Worm (Caenorhabditis elegans) whole organism, young adult: ENCODE measurements around the gene F21A3.11.
A peak's percentile ranks its signal among the peaks of the same experiment; 100 is the strongest.

Experiments
- B0019.2 ChIP-seq: fragments of 200-800 bp; sonication (Bioruptor generic); conservative IDR thresholded peaks from 2 replicates; pipeline ENCODE4 v1.3.6; 2022; ENCODE audit warnings: missing genetic modification reagents, missing genetic modification characterization, missing compliant biosample characterization
- F57A8.1 ChIP-seq: fragments of 200-800 bp; sonication (Bioruptor generic); optimal IDR thresholded peaks from 2 replicates; lab custom pipeline; 2018; ENCODE audit warnings: mild to moderate bottlenecking, missing genetic modification characterization, moderate library complexity, missing compliant biosample characterization
- K11D2.4 ChIP-seq: fragments of 200-800 bp; sonication (Bioruptor generic); IDR thresholded peaks from 2 replicates; pipeline ENCODE4 v1.3.6; 2022; ENCODE audit warnings: missing genetic modification reagents, missing genetic modification characterization, missing compliant biosample characterization
- K12H6.12 ChIP-seq: fragments of 200-800 bp; sonication (Bioruptor generic); optimal IDR thresholded peaks from 2 replicates; lab custom pipeline; 2018; ENCODE audit warnings: mild to moderate bottlenecking, missing genetic modification characterization, missing compliant biosample characterization
- T26A5.8 ChIP-seq: sonication (generic microtip); optimal IDR thresholded peaks from 2 replicates; lab custom pipeline; 2016; ENCODE audit warnings: missing genetic modification characterization, missing compliant biosample characterization
- Y53F4B.3 ChIP-seq: fragments of 200-800 bp; sonication (Bioruptor generic); IDR thresholded peaks from 2 replicates; pipeline ENCODE4 v1.3.6; 2022; ENCODE audit warnings: missing genetic modification reagents, missing genetic modification characterization, missing compliant biosample characterization
- Y56A3A.18 ChIP-seq: fragments of 200-800 bp; sonication (Bioruptor generic); IDR thresholded peaks from 2 replicates; pipeline ENCODE4 v1.3.6; 2022; ENCODE audit warnings: missing genetic modification reagents, missing genetic modification characterization, missing compliant biosample characterization
- Y79H2A.3 ChIP-seq: fragments of 200-800 bp; sonication (Bioruptor generic); conservative IDR thresholded peaks from 2 replicates; pipeline ENCODE4 v1.3.6; 2022; ENCODE audit warnings: missing genetic modification reagents, missing genetic modification characterization, missing compliant biosample characterization
- Y95B8A.8 ChIP-seq: fragments of 200-800 bp; sonication (Bioruptor generic); IDR thresholded peaks from 2 replicates; pipeline ENCODE4 v1.3.6; 2022; ENCODE audit warnings: missing genetic modification reagents, missing genetic modification characterization, missing compliant biosample characterization
- aptf-3 ChIP-seq: fragments of 200-800 bp; sonication (Bioruptor generic); IDR thresholded peaks from 2 replicates; pipeline ENCODE4 v1.3.6; 2022; ENCODE audit warnings: missing genetic modification characterization, missing compliant biosample characterization
- attf-6 ChIP-seq: fragments of 200-800 bp; sonication (Bioruptor generic); IDR thresholded peaks from 2 replicates; pipeline ENCODE4 v1.3.6; 2022; ENCODE audit warnings: missing genetic modification reagents, missing genetic modification characterization, missing compliant biosample characterization
- bed-2 ChIP-seq: fragments of 200-800 bp; sonication (Bioruptor generic); IDR thresholded peaks from 2 replicates; pipeline ENCODE4 v1.3.6; 2022; ENCODE audit warnings: missing genetic modification reagents, missing genetic modification characterization, missing compliant biosample characterization
- cebp-1 ChIP-seq, 2 experiments: fragments of 200-800 bp in 1 of 2; sonication (Bioruptor generic) in 1 of 2; sonication (generic microtip) in 1 of 2; IDR thresholded peaks in 1 of 2; optimal IDR thresholded peaks in 1 of 2; 2 replicates each; pipeline versions ENCODE4 v1.3.6 to Lab custom; 2017 to 2022; ENCODE audit warnings: missing compliant biosample characterization in 2 of 2, missing genetic modification characterization in 2 of 2, mild to moderate bottlenecking in 1 of 2, missing genetic modification reagents in 1 of 2, moderate library complexity in 1 of 2
- ceh-100 ChIP-seq: fragments of 200-800 bp; sonication (Bioruptor generic); IDR thresholded peaks from 2 replicates; pipeline ENCODE4 v1.3.6; 2022; ENCODE audit warnings: missing genetic modification reagents, missing genetic modification characterization, missing compliant biosample characterization
- ceh-40 ChIP-seq: fragments of 200-800 bp; sonication (Bioruptor generic); IDR thresholded peaks from 2 replicates; pipeline ENCODE4 v1.3.6; 2022; ENCODE audit warnings: missing genetic modification characterization, missing compliant biosample characterization
- ceh-58 ChIP-seq: fragments of 200-800 bp; sonication (Bioruptor generic); IDR thresholded peaks from 2 replicates; pipeline ENCODE4 v1.3.6; 2022; ENCODE audit warnings: missing genetic modification characterization, missing compliant biosample characterization
- ceh-79 ChIP-seq: sonication (generic microtip); optimal IDR thresholded peaks from 2 replicates; lab custom pipeline; 2017; ENCODE audit warnings: mild to moderate bottlenecking, missing genetic modification characterization, missing compliant biosample characterization
- dpff-1 ChIP-seq: sonication (generic microtip); optimal IDR thresholded peaks from 2 replicates; lab custom pipeline; 2017; ENCODE audit warnings: mild to moderate bottlenecking, missing genetic modification characterization, missing compliant biosample characterization
- dpl-1 ChIP-seq: fragments of 150-350 bp; optimal IDR thresholded peaks from 2 replicates; lab custom pipeline; 2014; ENCODE audit warnings: missing biosample characterization, missing genetic modification reagents, missing genetic modification characterization
- efl-1 ChIP-seq: fragments of 150-350 bp; optimal IDR thresholded peaks from 2 replicates; lab custom pipeline; 2014; ENCODE audit warnings: missing biosample characterization, missing genetic modification reagents, missing genetic modification characterization
- egl-18 ChIP-seq: fragments of 200-800 bp; sonication (Bioruptor generic); IDR thresholded peaks from 2 replicates; pipeline ENCODE4 v1.3.6; 2022; ENCODE audit warnings: missing genetic modification reagents, missing genetic modification characterization, missing compliant biosample characterization
- egl-44 ChIP-seq: fragments of 200-800 bp; sonication (Bioruptor generic); IDR thresholded peaks from 2 replicates; pipeline ENCODE4 v1.3.6; 2022; ENCODE audit warnings: missing genetic modification reagents, missing genetic modification characterization, missing compliant biosample characterization
- fkh-3 ChIP-seq: sonication (generic microtip); optimal IDR thresholded peaks from 2 replicates; lab custom pipeline; 2016; ENCODE audit warnings: mild to moderate bottlenecking, missing genetic modification characterization, missing compliant biosample characterization
- gei-17 ChIP-seq: fragments of 200-800 bp; sonication (Bioruptor generic); optimal IDR thresholded peaks from 2 replicates; lab custom pipeline; 2018; ENCODE audit warnings: mild to moderate bottlenecking, missing genetic modification characterization, missing compliant biosample characterization
- him-1 ChIP-seq: sonication (generic microtip); optimal IDR thresholded peaks from 2 replicates; lab custom pipeline; 2016; ENCODE audit warnings: missing genotype, missing genetic modification reagents, missing genetic modification characterization, missing compliant biosample characterization
- hmg-1.2 ChIP-seq: fragments of 200-800 bp; sonication (Bioruptor generic); IDR thresholded peaks from 2 replicates; pipeline ENCODE4 v1.3.6; 2022; ENCODE audit warnings: missing genetic modification reagents, missing genetic modification characterization, missing compliant biosample characterization
- lsl-1 ChIP-seq: fragments of 200-800 bp; sonication (Bioruptor generic); optimal IDR thresholded peaks from 2 replicates; lab custom pipeline; 2018; ENCODE audit warnings: mild to moderate bottlenecking, missing genetic modification characterization, moderate library complexity, missing compliant biosample characterization
- madf-6 ChIP-seq: fragments of 200-800 bp; sonication (Bioruptor generic); IDR thresholded peaks from 2 replicates; pipeline ENCODE4 v1.3.6; 2022; ENCODE audit warnings: missing genetic modification reagents, missing genetic modification characterization, missing compliant biosample characterization
- nfya-1 ChIP-seq: sonication (generic microtip); optimal IDR thresholded peaks from 2 replicates; lab custom pipeline; 2017; ENCODE audit warnings: antibody characterized with exemption, missing compliant biosample characterization, missing genetic modification characterization, borderline replicate concordance; ENCODE audit not compliant: insufficient read depth
- nfya-2 ChIP-seq: fragments of 200-800 bp; sonication (Bioruptor generic); IDR thresholded peaks from 2 replicates; pipeline ENCODE4 v1.3.6; 2022; ENCODE audit warnings: missing genetic modification reagents, missing genetic modification characterization, missing compliant biosample characterization
- nfyb-1 ChIP-seq: fragments of 200-800 bp; sonication (Bioruptor generic); IDR thresholded peaks from 2 replicates; pipeline ENCODE4 v1.3.6; 2022; ENCODE audit warnings: missing genetic modification reagents, missing genetic modification characterization, missing compliant biosample characterization
- nhr-179 ChIP-seq: sonication (generic microtip); optimal IDR thresholded peaks from 2 replicates; lab custom pipeline; 2016; ENCODE audit warnings: mild to moderate bottlenecking, missing genetic modification characterization, missing compliant biosample characterization
- nhr-80 ChIP-seq: sonication (generic microtip); optimal IDR thresholded peaks from 2 replicates; lab custom pipeline; 2016; ENCODE audit warnings: missing genetic modification characterization, missing compliant biosample characterization
- nhr-90 ChIP-seq: sonication (generic microtip); optimal IDR thresholded peaks from 2 replicates; lab custom pipeline; 2016; ENCODE audit warnings: missing genotype, mild to moderate bottlenecking, missing genetic modification characterization, missing compliant biosample characterization
- pbrm-1 ChIP-seq: fragments of 200-800 bp; sonication (Bioruptor generic); IDR thresholded peaks from 2 replicates; pipeline ENCODE4 v1.3.6; 2022; ENCODE audit warnings: missing genetic modification reagents, missing genetic modification characterization, missing compliant biosample characterization
- pha-4 ChIP-seq: fragments of 150-350 bp; sonication (generic microtip); optimal IDR thresholded peaks from 2 replicates; lab custom pipeline; 2014; ENCODE audit warnings: missing biosample characterization, missing genetic modification reagents, missing genetic modification characterization
- rcor-1 ChIP-seq: fragments of 200-800 bp; sonication (Bioruptor generic); IDR thresholded peaks from 2 replicates; pipeline ENCODE4 v1.3.6; 2022; ENCODE audit warnings: missing genetic modification reagents, missing genetic modification characterization, missing compliant biosample characterization
- rec-8 ChIP-seq, 2 experiments: sonication (generic microtip); optimal IDR thresholded peaks; 2 replicates each; lab custom pipeline; 2016; ENCODE audit warnings: mild to moderate bottlenecking in 2 of 2, missing genetic modification characterization in 2 of 2, missing genetic modification reagents in 2 of 2, missing genotype in 2 of 2, missing biosample characterization in 1 of 2, missing compliant biosample characterization in 1 of 2, moderate library complexity in 1 of 2
- repo-1 ChIP-seq: sonication (generic microtip); optimal IDR thresholded peaks from 2 replicates; lab custom pipeline; 2017; ENCODE audit warnings: mild to moderate bottlenecking, missing genetic modification characterization, missing compliant biosample characterization
- sea-2 ChIP-seq: fragments of 200-800 bp; sonication (Bioruptor generic); IDR thresholded peaks from 2 replicates; pipeline ENCODE4 v1.3.6; 2022; ENCODE audit warnings: missing genetic modification characterization, missing compliant biosample characterization
- snpc-1.3 ChIP-seq: sonication (generic microtip); optimal IDR thresholded peaks from 2 replicates; lab custom pipeline; 2017; ENCODE audit warnings: missing genetic modification characterization, mild to moderate bottlenecking, missing compliant biosample characterization, antibody characterized with exemption, moderate library complexity, missing genotype, missing genetic modification reagents; ENCODE audit not compliant: insufficient read depth
- snpc-3.4 ChIP-seq: sonication (generic microtip); optimal IDR thresholded peaks from 2 replicates; lab custom pipeline; 2017; ENCODE audit warnings: missing genetic modification characterization, mild to moderate bottlenecking, missing compliant biosample characterization, antibody characterized with exemption, moderate library complexity, missing genotype, missing genetic modification reagents
- tbx-9 ChIP-seq: sonication (generic microtip); optimal IDR thresholded peaks from 2 replicates; lab custom pipeline; 2016; ENCODE audit warnings: borderline replicate concordance, missing genetic modification characterization, inconsistent platforms, missing compliant biosample characterization
- unc-130 ChIP-seq: sonication (generic microtip); optimal IDR thresholded peaks from 2 replicates; lab custom pipeline; 2016; ENCODE audit warnings: missing genetic modification reagents, missing genetic modification characterization, missing compliant biosample characterization
- zim-3 ChIP-seq: sonication (generic microtip); optimal IDR thresholded peaks from 2 replicates; lab custom pipeline; 2017; ENCODE audit warnings: mild to moderate bottlenecking, missing genetic modification characterization, moderate library complexity, missing compliant biosample characterization
- ztf-25 ChIP-seq: fragments of 200-800 bp; sonication (Bioruptor generic); IDR thresholded peaks from 2 replicates; pipeline ENCODE4 v1.3.6; 2022; ENCODE audit warnings: missing genetic modification reagents, missing genetic modification characterization, missing compliant biosample characterization
- ztf-26 ChIP-seq: sonication (generic microtip); optimal IDR thresholded peaks from 2 replicates; lab custom pipeline; 2017; ENCODE audit warnings: missing genetic modification characterization, missing compliant biosample characterization
- ztf-6 ChIP-seq: fragments of 200-800 bp; sonication (Bioruptor generic); IDR thresholded peaks from 2 replicates; pipeline ENCODE4 v1.3.6; 2022; ENCODE audit warnings: missing genetic modification reagents, missing genetic modification characterization, missing compliant biosample characterization

F21A3.11 gene

DNA sequence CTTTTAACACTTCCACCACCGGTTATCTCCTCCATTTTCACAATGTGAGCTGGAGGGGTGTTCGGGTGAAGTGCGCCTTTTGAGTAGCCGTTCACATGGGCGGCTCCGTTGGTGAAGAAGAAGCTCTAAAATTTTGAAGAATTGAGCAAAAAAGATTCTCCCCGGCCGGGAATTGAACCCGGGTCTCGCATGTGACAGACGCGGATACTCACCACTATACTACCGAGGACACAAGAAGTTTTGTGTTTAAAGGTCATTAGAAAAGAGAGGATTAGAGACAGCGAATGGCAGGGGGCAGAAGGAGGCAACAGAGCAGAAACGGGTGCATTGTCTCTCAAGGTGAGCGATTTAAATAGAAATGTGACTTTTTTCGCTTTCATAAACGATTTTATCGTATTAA, 18.6 kb upstream of the F21A3.11 start (continued):
- TF ChIP-seq egl-44 (GFP tag; lab: Robert Waterston, UW), result peak; percentile 75; the same call in 1 of the 2 replicates
- peak; percentile 71 for TF ChIP-seq him-1
- TF ChIP-seq ztf-26, result peak; percentile 39
- no peak for TF ChIP-seq K11D2.4 (GFP tag; lab: Robert Waterston, UW)
- TF ChIP-seq T26A5.8 (tag; lab: Kevin White, UChicago), result no peak
- no peak for TF ChIP-seq Y79H2A.3
- peak; percentile 58; the same call in 1 of the 2 replicates for TF ChIP-seq ztf-25 (GFP tag; lab: Robert Waterston, UW)
- TF ChIP-seq nhr-80 (tag; lab: Kevin White, UChicago), result peak; percentile 9
- peak; percentile 81 for TF ChIP-seq hmg-1.2
- TF ChIP-seq F57A8.1 (GFP tag; lab: Kevin White, UChicago), result no peak
- TF ChIP-seq repo-1 (tag; lab: Kevin White, UChicago), result peak; percentile 2
- no peak for TF ChIP-seq sea-2 (GFP tag; lab: Robert Waterston, UW)
- TF ChIP-seq dpl-1, result no peak
- peak; percentile 38 for TF ChIP-seq snpc-3.4
- peak; percentile 30 for TF ChIP-seq lsl-1 (GFP tag; lab: Kevin White, UChicago)
- TF ChIP-seq B0019.2 (GFP tag; lab: Robert Waterston, UW), result no peak
- peak; percentile 24 for TF ChIP-seq unc-130 (GFP tag; lab: Kevin White, UChicago)
- TF ChIP-seq gei-17, result no peak
- no peak for TF ChIP-seq ceh-79
- no peak for TF ChIP-seq pha-4 (tag; lab: Kevin White, UChicago)
- TF ChIP-seq zim-3 (tag; lab: Kevin White, UChicago), result peak; percentile 72
- 0 out of 2 replicates have a peak, but pooled peaks have one; percentile 71 for TF ChIP-seq ztf-6
- peak; percentile 36 to 56 for TF ChIP-seq rec-8 (tag; optimal IDR thresholded peaks at IDR 0.05; lab: Kevin White, UChicago)
- peak; percentile 52; the same call in 1 of the 2 replicates for TF ChIP-seq Y53F4B.3 (GFP tag; lab: Robert Waterston, UW)
- TF ChIP-seq nfya-2, result no peak
- peak; percentile 67 for TF ChIP-seq snpc-1.3 (tag; lab: Kevin White, UChicago)
- TF ChIP-seq pbrm-1, result peak; percentile 62
- peak; percentile 44 for TF ChIP-seq nhr-179
- TF ChIP-seq nfyb-1 (GFP tag; lab: Robert Waterston, UW), result peak; percentile 88
- TF ChIP-seq efl-1 (GFP tag; lab: Kevin White, UChicago), result no peak
- 0 out of 2 replicates have a peak, but pooled peaks have one; percentile 20 for TF ChIP-seq cebp-1 (GFP tag; IDR thresholded peaks at IDR 0.05; lab: Robert Waterston, UW)
- TF ChIP-seq cebp-1 (tag; optimal IDR thresholded peaks at IDR 0.05; lab: Kevin White, UChicago), result peak; percentile 62
- no peak for TF ChIP-seq aptf-3
- peak; percentile 44 for TF ChIP-seq madf-6 (GFP tag; lab: Robert Waterston, UW)
- TF ChIP-seq Y56A3A.18 (GFP tag; lab: Robert Waterston, UW), result peak; percentile 84; the same call in 1 of the 2 replicates
- no peak for TF ChIP-seq tbx-9 (tag; lab: Kevin White, UChicago)
- 0 out of 2 replicates have a peak, but pooled peaks have one; percentile 43 for TF ChIP-seq rcor-1
- no peak for TF ChIP-seq egl-18
- TF ChIP-seq ceh-40, result 0 out of 2 replicates have a peak, but pooled peaks have one; percentile 12
- TF ChIP-seq ceh-58 (GFP tag; lab: Robert Waterston, UW), result no peak
- TF ChIP-seq Y95B8A.8 (GFP tag; lab: Robert Waterston, UW), result no peak
- no peak for TF ChIP-seq fkh-3 (tag; lab: Kevin White, UChicago)
- TF ChIP-seq dpff-1 (tag; lab: Kevin White, UChicago), result no peak
- 0 out of 2 replicates have a peak, but pooled peaks have one; percentile 34 for TF ChIP-seq ceh-100 (GFP tag; lab: Robert Waterston, UW)
- TF ChIP-seq nfya-1 (tag; lab: Kevin White, UChicago), result no peak
- no peak for TF ChIP-seq attf-6 (GFP tag; lab: Robert Waterston, UW)
- no peak for TF ChIP-seq bed-2 (GFP tag; lab: Robert Waterston, UW)
- no peak for TF ChIP-seq K12H6.12 (tag; lab: Kevin White, UChicago)
- peak; percentile 49 for TF ChIP-seq nhr-90 (tag; lab: Kevin White, UChicago)
